Fruit fly (Drosophila melanogaster) whole organism: ENCODE results near the gene CG17364.

Experiments
- Dll ChIP-seq: fragments of >200 bp; optimal IDR thresholded peaks from 2 replicates; lab custom pipeline; 2017
- EcR ChIP-seq, 2 experiments: fragments of >200 bp; optimal IDR thresholded peaks; 2 replicates each; lab custom pipeline; 2017; ENCODE audit warnings: missing biosample characterization in 2 of 2, missing genetic modification characterization in 2 of 2, missing genetic modification reagents in 2 of 2
- pan ChIP-seq: fragments of >200 bp; optimal IDR thresholded peaks from 2 replicates; lab custom pipeline; 2017
- psq ChIP-seq: fragments of >200 bp; optimal IDR thresholded peaks from 2 replicates; lab custom pipeline; 2017
- usp ChIP-seq: fragments of >200 bp; optimal IDR thresholded peaks from 2 replicates; lab custom pipeline; 2017; ENCODE audit warnings: missing biosample characterization, missing genetic modification characterization, mixed read lengths

DNA sequence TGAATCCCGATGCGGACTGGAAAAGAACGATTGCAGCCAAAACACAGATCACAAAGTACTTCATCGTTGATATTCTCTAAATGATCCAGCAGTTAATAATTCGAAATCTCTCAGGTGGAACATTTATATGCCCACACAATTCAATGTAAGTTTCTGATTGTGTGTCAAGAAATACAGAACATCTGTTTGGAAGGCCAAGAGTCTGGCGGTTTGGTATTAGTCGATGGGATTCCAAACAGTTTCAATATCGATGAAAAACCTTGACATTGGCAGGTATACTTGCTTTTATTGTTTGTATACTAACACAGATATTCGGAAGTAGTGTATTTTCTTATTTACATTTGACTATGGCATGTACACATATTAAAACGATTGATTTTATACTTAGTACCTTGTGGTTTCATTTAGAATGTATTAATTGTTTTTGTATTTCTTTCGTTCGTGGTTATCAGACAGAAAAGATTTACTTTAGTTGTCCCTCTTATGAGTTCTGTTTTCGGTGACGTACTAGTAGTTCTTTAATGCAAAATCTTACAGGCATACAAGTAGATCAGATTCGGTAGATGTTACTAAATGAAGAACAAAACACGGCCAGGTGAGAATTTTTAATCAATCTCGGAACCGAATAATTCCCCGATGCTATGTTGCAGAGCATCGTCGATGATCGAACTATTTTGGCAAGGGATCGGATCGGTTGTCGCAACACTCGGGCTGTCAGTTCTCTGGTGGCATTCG lies 19.7 kb downstream of the CG17364 start, which contains the start of the genes CG13738 and Hsc70-1:
- TF ChIP-seq psq (lab: Kevin White, UChicago) (no peak), Dll (lab: Kevin White, UChicago) (no peak), EcR (GFP tag; optimal IDR thresholded peaks at IDR 0.05; lab: Kevin White, UChicago) (no peak), usp (GFP tag; lab: Kevin White, UChicago) (no peak), pan (lab: Kevin White, UChicago) (no peak)
